Fruit fly (Drosophila melanogaster) whole organism, larva: ENCODE results near the gene Coq3.

Experiments used
- noc ChIP-seq: fragments of 200-800 bp; sonication (Bioruptor generic); optimal IDR thresholded peaks from 3 replicates; lab custom pipeline; 2019; ENCODE audit warnings: missing biosample characterization, mild to moderate bottlenecking, missing genetic modification characterization, moderate library complexity

Gene Coq3

DNA sequence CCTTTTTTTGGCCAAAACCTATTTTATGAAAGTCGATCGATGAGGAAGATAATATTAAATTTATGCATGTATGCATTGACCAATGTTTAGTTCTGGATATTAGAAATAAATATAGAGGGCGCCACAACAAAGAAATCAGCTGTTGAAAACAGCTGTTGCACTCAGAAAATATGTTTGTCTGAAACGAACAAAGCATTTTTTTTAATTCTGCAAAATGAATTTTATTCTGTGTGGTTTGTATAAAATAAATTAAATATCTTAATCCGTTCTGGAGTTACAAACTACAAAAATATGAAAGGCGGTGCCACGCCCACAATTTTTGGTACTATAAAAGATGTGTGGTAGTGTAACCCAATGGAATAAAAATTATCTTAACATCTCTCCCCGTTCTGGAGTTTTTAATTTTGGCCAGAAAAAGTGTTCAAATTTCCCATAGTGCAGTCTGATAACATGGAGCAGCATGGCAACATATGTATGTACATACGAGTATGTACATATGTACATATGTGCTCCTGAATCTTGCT is 49.6 kb downstream of the Coq3 start:
- no peak for TF ChIP-seq noc

DNA sequence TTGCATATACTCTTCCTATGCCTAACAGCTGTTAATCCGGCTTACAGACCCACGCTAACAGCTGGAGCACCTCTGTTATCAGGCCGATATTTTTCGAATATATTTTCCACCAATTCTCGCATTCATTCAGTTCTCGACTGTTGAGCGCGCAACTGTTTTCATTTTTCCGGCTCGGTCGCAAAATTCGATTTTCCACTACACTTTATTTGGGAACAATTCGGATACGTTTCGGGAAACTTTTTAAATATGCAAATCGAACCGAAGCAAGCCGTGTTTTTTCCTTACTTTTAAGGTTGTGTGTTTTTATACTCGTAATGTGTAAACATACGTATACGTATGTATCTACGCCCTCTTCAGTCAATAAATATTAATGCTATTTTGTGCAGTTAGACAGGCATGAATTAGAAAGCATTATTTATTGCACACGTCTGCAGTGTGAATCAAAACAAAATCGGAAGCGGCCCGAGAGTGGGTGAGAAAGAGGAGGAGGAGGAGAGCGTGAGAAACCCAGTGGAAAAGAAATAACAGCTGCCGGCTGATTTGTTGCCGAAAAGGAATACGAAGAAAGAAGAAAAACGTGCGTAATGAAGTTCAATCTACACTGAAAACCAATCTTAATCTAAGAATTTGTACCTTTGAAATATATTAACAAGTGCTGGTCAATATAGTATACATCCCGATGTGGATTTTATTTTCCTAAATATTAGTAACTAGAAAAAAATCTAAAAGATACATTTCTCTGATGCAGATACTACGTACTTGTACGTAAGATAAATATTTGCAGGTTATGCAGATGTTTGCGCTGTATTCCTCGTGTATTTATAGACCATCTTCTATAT is 50.5 kb downstream of the Coq3 start:
- peak; percentile 20 for TF ChIP-seq noc
